Worm (Caenorhabditis elegans) whole organism, young adult: ENCODE data around the gene wrb-1.
A peak's percentile ranks its signal among the peaks of the same experiment; 100 is the strongest.

Experiments
- F10E7.11 ChIP-seq: sonication (generic microtip); optimal IDR thresholded peaks from 2 replicates; lab custom pipeline; 2017; ENCODE audit warnings: mild to moderate bottlenecking, missing genetic modification characterization, moderate library complexity, missing compliant biosample characterization
- F57C9.4 ChIP-seq: sonication (generic microtip); optimal IDR thresholded peaks from 2 replicates; lab custom pipeline; 2017; ENCODE audit warnings: mild to moderate bottlenecking, missing genetic modification characterization, missing compliant biosample characterization
- T26A5.8 ChIP-seq: sonication (generic microtip); optimal IDR thresholded peaks from 2 replicates; lab custom pipeline; 2016; ENCODE audit warnings: missing genetic modification characterization, missing compliant biosample characterization
- athp-1 ChIP-seq: sonication (generic microtip); optimal IDR thresholded peaks from 2 replicates; lab custom pipeline; 2017; ENCODE audit warnings: mild to moderate bottlenecking, missing genetic modification characterization, missing compliant biosample characterization
- attf-3 ChIP-seq: fragments of 200-800 bp; sonication (Bioruptor generic); conservative IDR thresholded peaks from 2 replicates; pipeline ENCODE4 v1.3.6; 2022; ENCODE audit warnings: missing genetic modification reagents, missing genetic modification characterization, missing compliant biosample characterization
- attf-5 ChIP-seq: fragments of 200-800 bp; sonication (Bioruptor generic); optimal IDR thresholded peaks from 2 replicates; lab custom pipeline; 2018; ENCODE audit warnings: mild to moderate bottlenecking, missing genetic modification characterization, missing compliant biosample characterization
- cebp-1 ChIP-seq, 2 experiments: fragments of 200-800 bp in 1 of 2; sonication (Bioruptor generic) in 1 of 2; sonication (generic microtip) in 1 of 2; IDR thresholded peaks in 1 of 2; optimal IDR thresholded peaks in 1 of 2; 2 replicates each; pipeline versions ENCODE4 v1.3.6 to Lab custom; 2017 to 2022; ENCODE audit warnings: missing compliant biosample characterization in 2 of 2, missing genetic modification characterization in 2 of 2, mild to moderate bottlenecking in 1 of 2, missing genetic modification reagents in 1 of 2, moderate library complexity in 1 of 2
- ceh-100 ChIP-seq: fragments of 200-800 bp; sonication (Bioruptor generic); IDR thresholded peaks from 2 replicates; pipeline ENCODE4 v1.3.6; 2022; ENCODE audit warnings: missing genetic modification reagents, missing genetic modification characterization, missing compliant biosample characterization
- ceh-79 ChIP-seq: sonication (generic microtip); optimal IDR thresholded peaks from 2 replicates; lab custom pipeline; 2017; ENCODE audit warnings: mild to moderate bottlenecking, missing genetic modification characterization, missing compliant biosample characterization
- dpl-1 ChIP-seq: fragments of 150-350 bp; optimal IDR thresholded peaks from 2 replicates; lab custom pipeline; 2014; ENCODE audit warnings: missing biosample characterization, missing genetic modification reagents, missing genetic modification characterization
- efl-1 ChIP-seq: fragments of 150-350 bp; optimal IDR thresholded peaks from 2 replicates; lab custom pipeline; 2014; ENCODE audit warnings: missing biosample characterization, missing genetic modification reagents, missing genetic modification characterization
- egl-18 ChIP-seq: fragments of 200-800 bp; sonication (Bioruptor generic); IDR thresholded peaks from 2 replicates; pipeline ENCODE4 v1.3.6; 2022; ENCODE audit warnings: missing genetic modification reagents, missing genetic modification characterization, missing compliant biosample characterization
- egl-44 ChIP-seq: fragments of 200-800 bp; sonication (Bioruptor generic); IDR thresholded peaks from 2 replicates; pipeline ENCODE4 v1.3.6; 2022; ENCODE audit warnings: missing genetic modification reagents, missing genetic modification characterization, missing compliant biosample characterization
- ets-4 ChIP-seq: fragments of 200-800 bp; sonication (Bioruptor generic); optimal IDR thresholded peaks from 2 replicates; lab custom pipeline; 2018; ENCODE audit warnings: mild to moderate bottlenecking, missing genetic modification characterization, missing compliant biosample characterization
- him-1 ChIP-seq: sonication (generic microtip); optimal IDR thresholded peaks from 2 replicates; lab custom pipeline; 2016; ENCODE audit warnings: missing genotype, missing genetic modification reagents, missing genetic modification characterization, missing compliant biosample characterization
- hrde-1 ChIP-seq: sonication (generic microtip); optimal IDR thresholded peaks from 2 replicates; lab custom pipeline; 2016; ENCODE audit warnings: missing genetic modification characterization, mild to moderate bottlenecking, missing compliant biosample characterization, moderate library complexity, missing genotype, missing genetic modification reagents, borderline replicate concordance
- let-607 ChIP-seq, 2 experiments: fragments of 200-800 bp in 1 of 2; sonication (Bioruptor generic) in 1 of 2; sonication (generic microtip) in 1 of 2; optimal IDR thresholded peaks; 2 replicates each; lab custom pipeline; 2016 to 2018; ENCODE audit warnings: mild to moderate bottlenecking in 2 of 2, missing compliant biosample characterization in 2 of 2, missing genetic modification characterization in 2 of 2, moderate library complexity in 2 of 2, missing genotype in 1 of 2
- lin-35 ChIP-seq, 3 experiments: fragments of 150-350 bp in 2 of 3; sonication (generic microtip) in 1 of 3; optimal IDR thresholded peaks; 2 replicates each; lab custom pipeline; 2014 to 2018; ENCODE audit warnings: missing biosample characterization in 3 of 3, missing genetic modification characterization in 3 of 3, missing genetic modification reagents in 3 of 3
- lin-40 ChIP-seq: sonication (generic microtip); optimal IDR thresholded peaks from 2 replicates; lab custom pipeline; 2016; ENCODE audit warnings: missing genetic modification characterization, mild to moderate bottlenecking, missing compliant biosample characterization, missing genotype, missing genetic modification reagents
- lin-54 ChIP-seq: fragments of 200-800 bp; sonication (Bioruptor generic); optimal IDR thresholded peaks from 2 replicates; lab custom pipeline; 2018; ENCODE audit warnings: mild to moderate bottlenecking, missing genetic modification characterization, missing compliant biosample characterization
- lsl-1 ChIP-seq: fragments of 200-800 bp; sonication (Bioruptor generic); optimal IDR thresholded peaks from 2 replicates; lab custom pipeline; 2018; ENCODE audit warnings: mild to moderate bottlenecking, missing genetic modification characterization, moderate library complexity, missing compliant biosample characterization
- madf-6 ChIP-seq: fragments of 200-800 bp; sonication (Bioruptor generic); IDR thresholded peaks from 2 replicates; pipeline ENCODE4 v1.3.6; 2022; ENCODE audit warnings: missing genetic modification reagents, missing genetic modification characterization, missing compliant biosample characterization
- mcd-1 ChIP-seq: fragments of 200-800 bp; sonication (Bioruptor generic); IDR thresholded peaks from 2 replicates; pipeline ENCODE4 v1.3.6; 2022; ENCODE audit warnings: missing genetic modification reagents, missing genetic modification characterization, missing compliant biosample characterization
- mel-28 ChIP-seq: sonication (generic microtip); optimal IDR thresholded peaks from 2 replicates; lab custom pipeline; 2016; ENCODE audit warnings: borderline replicate concordance, mild to moderate bottlenecking, missing genetic modification characterization, missing compliant biosample characterization
- nfya-1 ChIP-seq: sonication (generic microtip); optimal IDR thresholded peaks from 2 replicates; lab custom pipeline; 2017; ENCODE audit warnings: antibody characterized with exemption, missing compliant biosample characterization, missing genetic modification characterization, borderline replicate concordance; ENCODE audit not compliant: insufficient read depth
- nfya-2 ChIP-seq: fragments of 200-800 bp; sonication (Bioruptor generic); IDR thresholded peaks from 2 replicates; pipeline ENCODE4 v1.3.6; 2022; ENCODE audit warnings: missing genetic modification reagents, missing genetic modification characterization, missing compliant biosample characterization
- snpc-3.4 ChIP-seq: sonication (generic microtip); optimal IDR thresholded peaks from 2 replicates; lab custom pipeline; 2017; ENCODE audit warnings: missing genetic modification characterization, mild to moderate bottlenecking, missing compliant biosample characterization, antibody characterized with exemption, moderate library complexity, missing genotype, missing genetic modification reagents
- snpc-4 ChIP-seq, 5 experiments: fragments of 150-350 bp in 1 of 5; sonication (generic microtip) in 4 of 5; optimal IDR thresholded peaks; 2 replicates each; lab custom pipeline; 2014 to 2018; ENCODE audit warnings: missing genetic modification characterization in 5 of 5, missing biosample characterization in 3 of 5, antibody characterized with exemption in 2 of 5, mild to moderate bottlenecking in 2 of 5, missing compliant biosample characterization in 2 of 5, missing genotype in 2 of 5, moderate library complexity in 2 of 5, missing genetic modification reagents in 1 of 5
- tbp1 ChIP-seq: fragments of 200-800 bp; sonication (Bioruptor generic); optimal IDR thresholded peaks from 2 replicates; lab custom pipeline; 2018; ENCODE audit warnings: mild to moderate bottlenecking, missing genetic modification characterization, missing compliant biosample characterization
- unc-130 ChIP-seq: sonication (generic microtip); optimal IDR thresholded peaks from 2 replicates; lab custom pipeline; 2016; ENCODE audit warnings: missing genetic modification reagents, missing genetic modification characterization, missing compliant biosample characterization
- unc-62 ChIP-seq: fragments of 150-350 bp; optimal IDR thresholded peaks from 2 replicates; lab custom pipeline; 2014; ENCODE audit warnings: missing biosample characterization, missing genetic modification reagents, missing genetic modification characterization
- zfh-2 ChIP-seq: fragments of 200-800 bp; sonication (Bioruptor generic); conservative IDR thresholded peaks from 2 replicates; pipeline ENCODE4 v1.3.6; 2022; ENCODE audit warnings: missing genetic modification reagents, missing genetic modification characterization, missing compliant biosample characterization
- ztf-26 ChIP-seq: sonication (generic microtip); optimal IDR thresholded peaks from 2 replicates; lab custom pipeline; 2017; ENCODE audit warnings: missing genetic modification characterization, missing compliant biosample characterization

Gene wrb-1

DNA sequence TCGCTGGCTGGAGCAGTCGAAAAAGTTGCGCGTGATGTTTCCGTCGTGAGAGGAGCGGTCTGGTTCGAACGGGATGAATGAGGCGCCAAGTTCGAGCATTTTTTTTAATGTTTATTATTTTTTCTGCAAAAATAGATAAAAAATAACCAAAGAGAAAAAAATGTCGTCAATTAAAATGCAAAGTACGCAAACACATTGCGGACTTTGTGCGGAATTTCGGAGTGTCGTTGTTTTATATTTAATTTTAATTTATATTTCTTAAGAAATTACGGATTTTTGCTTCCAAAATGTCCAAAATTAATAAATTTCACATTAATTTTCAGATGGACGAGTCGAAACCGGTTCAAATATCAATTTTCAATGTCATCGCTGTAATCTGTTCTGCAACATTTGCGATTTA is at the start of gene wrb-1, which contains the start of gene Y50D4A.4:
TSS of gene wrb-1 (plus strand) at position 78 of the 400 bp plus-strand sequence.
TSS of gene Y50D4A.4 (minus strand) at position 133 of the 400 bp plus-strand sequence.
- TF ChIP-seq mcd-1 (GFP tag; lab: Robert Waterston, UW), result peak; percentile 57
- no peak for TF ChIP-seq let-607 (tag; optimal IDR thresholded peaks at IDR 0.05; lab: Kevin White, UChicago)
- TF ChIP-seq madf-6 (GFP tag; lab: Robert Waterston, UW), result peak; percentile 34; the same call in 1 of the 2 replicates
- TF ChIP-seq snpc-4 (GFP tag; optimal IDR thresholded peaks at IDR 0.05; lab: Kevin White, UChicago), result no peak
- TF ChIP-seq snpc-4 (tag; optimal IDR thresholded peaks at IDR 0.05; lab: Kevin White, UChicago), result peak in 1 of 4 experiments; percentile 64
- TF ChIP-seq athp-1 (tag; lab: Kevin White, UChicago), result peak; percentile 4
- TF ChIP-seq him-1 (tag; lab: Kevin White, UChicago), result no peak
- peak; percentile 3 for TF ChIP-seq lsl-1
- peak; percentile 94 for TF ChIP-seq attf-3 (GFP tag; lab: Robert Waterston, UW)
- TF ChIP-seq ets-4 (GFP tag; lab: Kevin White, UChicago), result no peak
- no peak for TF ChIP-seq cebp-1 (GFP tag; IDR thresholded peaks at IDR 0.05; lab: Robert Waterston, UW)
- TF ChIP-seq cebp-1 (tag; optimal IDR thresholded peaks at IDR 0.05; lab: Kevin White, UChicago), result peak; percentile 19
- TF ChIP-seq lin-40 (tag; lab: Kevin White, UChicago), result peak; percentile 59
- TF ChIP-seq zfh-2 (GFP tag; lab: Robert Waterston, UW), result no peak
- no peak for TF ChIP-seq nfya-1
- TF ChIP-seq unc-130, result no peak
- TF ChIP-seq egl-44 (GFP tag; lab: Robert Waterston, UW), result no peak
- TF ChIP-seq ceh-79 (tag; lab: Kevin White, UChicago), result no peak
- TF ChIP-seq efl-1 (GFP tag; lab: Kevin White, UChicago), result peak; percentile 11
- TF ChIP-seq tbp1 (GFP tag; lab: Kevin White, UChicago), result no peak
- TF ChIP-seq lin-35 (GFP tag; optimal IDR thresholded peaks at IDR 0.05; lab: Kevin White, UChicago), result peak in 1 of 3 experiments; percentile 83
- TF ChIP-seq hrde-1 (tag; lab: Kevin White, UChicago), result no peak
- peak; percentile 40 for TF ChIP-seq dpl-1 (GFP tag; lab: Kevin White, UChicago)
- no peak for TF ChIP-seq egl-18 (GFP tag; lab: Robert Waterston, UW)
- peak; percentile 74 for TF ChIP-seq ceh-100
- no peak for TF ChIP-seq F57C9.4 (tag; lab: Kevin White, UChicago)
- TF ChIP-seq lin-54 (GFP tag; lab: Kevin White, UChicago), result peak; percentile 38
- TF ChIP-seq attf-5 (GFP tag; lab: Kevin White, UChicago), result peak; percentile 91
- peak; percentile 12 for TF ChIP-seq snpc-3.4 (tag; lab: Kevin White, UChicago)
- no peak for TF ChIP-seq mel-28 (tag; lab: Kevin White, UChicago)

DNA sequence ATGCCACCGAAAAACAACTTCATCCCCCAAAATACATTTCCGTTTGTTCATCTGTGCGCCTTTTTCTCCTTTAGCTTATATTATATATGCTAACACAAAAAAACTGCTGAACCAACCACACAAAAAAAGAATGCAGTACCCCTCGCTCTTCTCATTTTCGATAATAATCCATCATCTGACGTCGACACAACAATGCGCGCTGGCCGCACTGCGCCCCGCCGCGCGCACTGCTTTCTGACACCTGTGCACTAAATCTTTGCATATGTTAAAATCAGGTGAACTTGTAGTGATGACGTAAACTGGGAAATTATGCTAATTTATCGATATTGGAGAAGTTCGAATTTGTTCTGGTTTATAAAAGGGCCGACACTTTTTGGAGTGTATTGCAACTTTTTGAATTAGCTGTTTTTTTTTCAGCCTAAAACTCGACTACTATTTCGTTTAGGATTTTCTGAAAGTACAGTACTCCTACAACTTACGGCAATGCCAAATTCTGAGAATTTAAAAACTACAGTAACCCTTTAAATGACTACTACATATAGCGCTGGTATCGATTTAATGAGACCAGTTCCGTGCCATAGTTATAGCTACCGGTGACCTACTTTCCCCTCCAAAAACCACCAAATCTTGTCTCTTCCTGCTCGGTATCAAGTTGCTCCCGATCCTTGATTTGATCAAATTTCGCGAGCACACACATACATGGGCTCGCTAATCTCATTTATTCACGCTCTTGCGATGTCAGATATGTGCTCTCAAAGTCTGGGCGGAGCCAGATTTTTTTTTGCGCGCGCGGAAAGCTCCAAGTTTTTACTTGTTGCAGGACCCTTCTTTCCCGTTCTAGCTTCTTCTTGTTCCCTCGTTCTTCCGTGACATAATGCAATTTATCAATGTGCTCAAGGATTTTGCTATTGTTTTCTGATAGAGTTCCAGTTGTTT is 45.9 kb upstream of the wrb-1 start:
- no peak for TF ChIP-seq unc-62 (GFP tag; lab: Kevin White, UChicago)
- no peak for TF ChIP-seq T26A5.8 (tag; lab: Kevin White, UChicago)
- no peak for TF ChIP-seq ztf-26 (tag; lab: Kevin White, UChicago)
- no peak for TF ChIP-seq F10E7.11 (tag; lab: Kevin White, UChicago)
- 0 out of 2 replicates have a peak, but pooled peaks have one; percentile 17 for TF ChIP-seq zfh-2 (GFP tag; lab: Robert Waterston, UW)
- no peak for TF ChIP-seq nfya-2 (GFP tag; lab: Robert Waterston, UW)
